Fruit fly (Drosophila melanogaster) whole organism, embryonic: ENCODE results near the gene CSN5.

Source experiments
- Bgb ChIP-seq: fragments of 200-800 bp; sonication (Bioruptor generic); IDR thresholded peaks from 2 replicates; pipeline ENCODE4 v1.3.6; 2022; ENCODE audit warnings: missing biosample characterization, missing genetic modification characterization; ENCODE audit not compliant: partially characterized antibody
- CG10366 ChIP-seq: fragments of 200-800 bp; sonication (Bioruptor generic); IDR thresholded peaks from 2 replicates; pipeline ENCODE4 v1.3.6; 2022; ENCODE audit warnings: missing biosample characterization, missing genetic modification characterization
- CG12299 ChIP-seq: fragments of 200-800 bp; sonication (Bioruptor generic); optimal IDR thresholded peaks from 2 replicates; lab custom pipeline; 2018; ENCODE audit warnings: missing biosample characterization, mild to moderate bottlenecking, missing genetic modification characterization
- CG12391 ChIP-seq: fragments of 200-800 bp; sonication (Bioruptor generic); optimal IDR thresholded peaks from 3 replicates; lab custom pipeline; 2018; ENCODE audit warnings: missing biosample characterization, mild to moderate bottlenecking, missing genetic modification characterization, moderate library complexity
- CG14860 ChIP-seq: fragments of 200-800 bp; sonication (Bioruptor generic); IDR thresholded peaks from 3 replicates; pipeline ENCODE4 v1.3.6; 2022; ENCODE audit warnings: missing biosample characterization, missing genetic modification characterization; ENCODE audit not compliant: partially characterized antibody
- CG17385 ChIP-seq: fragments of 200-800 bp; sonication (Bioruptor generic); optimal IDR thresholded peaks from 3 replicates; lab custom pipeline; 2018; ENCODE audit warnings: missing biosample characterization, mild to moderate bottlenecking, missing genetic modification characterization
- CG18262 ChIP-seq: fragments of 200-800 bp; optimal IDR thresholded peaks from 3 replicates; lab custom pipeline; 2019; ENCODE audit warnings: missing biosample characterization, mild to moderate bottlenecking, missing genetic modification characterization, moderate library complexity
- CG18476 ChIP-seq: fragments of 200-800 bp; sonication (Bioruptor generic); optimal IDR thresholded peaks from 2 replicates; lab custom pipeline; 2016; ENCODE audit warnings: missing biosample characterization, mild to moderate bottlenecking, missing genetic modification characterization
- CG2116 ChIP-seq: fragments of 200-800 bp; sonication (Bioruptor generic); optimal IDR thresholded peaks from 3 replicates; lab custom pipeline; 2018; ENCODE audit warnings: missing biosample characterization, mild to moderate bottlenecking, missing genetic modification characterization
- CG2129 ChIP-seq: fragments of 200-800 bp; sonication (Bioruptor generic); IDR thresholded peaks from 2 replicates; pipeline ENCODE4 v1.3.6; 2022; ENCODE audit warnings: missing biosample characterization, missing genetic modification characterization; ENCODE audit not compliant: partially characterized antibody
- CG4854 ChIP-seq: fragments of 200-800 bp; sonication (Bioruptor generic); optimal IDR thresholded peaks from 2 replicates; lab custom pipeline; 2016; ENCODE audit warnings: missing biosample characterization, missing genetic modification characterization, inconsistent platforms
- CG6272 ChIP-seq: fragments of 200-800 bp; sonication (Bioruptor generic); IDR thresholded peaks from 2 replicates; pipeline ENCODE4 v1.3.6; 2022; ENCODE audit warnings: missing biosample characterization, missing genetic modification characterization
- CG6791 ChIP-seq: fragments of 200-800 bp; sonication (Bioruptor generic); IDR thresholded peaks from 3 replicates; pipeline ENCODE4 v1.3.6; 2022; ENCODE audit warnings: missing biosample characterization, missing genetic modification characterization; ENCODE audit not compliant: partially characterized antibody
- CG6813 ChIP-seq: fragments of 200-800 bp; sonication (Bioruptor generic); optimal IDR thresholded peaks from 2 replicates; lab custom pipeline; 2017; ENCODE audit warnings: missing biosample characterization, missing genetic modification characterization, mild to moderate bottlenecking, moderate library complexity, missing genetic modification reagents
- CG7556 ChIP-seq: fragments of 200-800 bp; sonication (Bioruptor generic); optimal IDR thresholded peaks from 2 replicates; lab custom pipeline; 2017; ENCODE audit warnings: missing biosample characterization, mild to moderate bottlenecking, missing genetic modification characterization
- CG7963 ChIP-seq: fragments of 200-800 bp; sonication (Bioruptor generic); IDR thresholded peaks from 3 replicates; pipeline ENCODE4 v1.3.6; 2022; ENCODE audit warnings: missing biosample characterization, missing genetic modification characterization; ENCODE audit not compliant: partially characterized antibody
- Dll ChIP-seq: fragments of 200-800 bp; sonication (Bioruptor generic); IDR thresholded peaks from 4 replicates; pipeline ENCODE4 v1.3.6; 2022; ENCODE audit warnings: missing biosample characterization, missing genetic modification characterization; ENCODE audit not compliant: partially characterized antibody
- Dref ChIP-seq: fragments of 200-800 bp; sonication (Bioruptor generic); IDR thresholded peaks from 2 replicates; pipeline ENCODE4 v1.3.6; 2022; ENCODE audit warnings: missing biosample characterization, missing genetic modification characterization
- Ets97D ChIP-seq: fragments of 200-800 bp; sonication (Bioruptor generic); optimal IDR thresholded peaks from 3 replicates; lab custom pipeline; 2016; ENCODE audit warnings: missing biosample characterization, missing genetic modification characterization
- H2.0 ChIP-seq: fragments of 200-800 bp; sonication (Bioruptor generic); IDR thresholded peaks from 2 replicates; pipeline ENCODE4 v1.3.6; 2022; ENCODE audit warnings: missing biosample characterization, missing genetic modification characterization
- HLH3B ChIP-seq: fragments of 200-800 bp; sonication (Bioruptor generic); IDR thresholded peaks from 2 replicates; pipeline ENCODE4 v1.3.6; 2022; ENCODE audit warnings: missing biosample characterization, missing genetic modification characterization
- HLH4C ChIP-seq: fragments of 200-800 bp; sonication (Bioruptor generic); IDR thresholded peaks from 3 replicates; pipeline ENCODE4 v1.3.6; 2022; ENCODE audit warnings: missing biosample characterization, missing genetic modification characterization; ENCODE audit not compliant: partially characterized antibody
- Hey ChIP-seq: fragments of 200-800 bp; sonication (Bioruptor generic); optimal IDR thresholded peaks from 3 replicates; lab custom pipeline; 2018; ENCODE audit warnings: missing biosample characterization, mild to moderate bottlenecking, missing genetic modification characterization
- Lhr ChIP-seq: fragments of 200-800 bp; sonication (Bioruptor generic); optimal IDR thresholded peaks from 3 replicates; lab custom pipeline; 2017; ENCODE audit warnings: mild to moderate bottlenecking, missing biosample characterization, missing genetic modification reagents, missing genetic modification characterization
- Mad ChIP-seq: fragments of 200-800 bp; sonication (Bioruptor generic); optimal IDR thresholded peaks from 2 replicates; lab custom pipeline; 2016; ENCODE audit warnings: missing biosample characterization, missing genetic modification characterization
- NC2β ChIP-seq: fragments of 200-800 bp; sonication (Bioruptor generic); optimal IDR thresholded peaks from 2 replicates; lab custom pipeline; 2016; ENCODE audit warnings: missing biosample characterization, missing genetic modification characterization
- PHDP ChIP-seq: fragments of 200-800 bp; sonication (Bioruptor generic); optimal IDR thresholded peaks from 3 replicates; lab custom pipeline; 2018; ENCODE audit warnings: missing biosample characterization, mild to moderate bottlenecking, missing genetic modification characterization, moderate library complexity
- al ChIP-seq: fragments of 200-800 bp; sonication (Bioruptor generic); IDR thresholded peaks from 2 replicates; pipeline ENCODE4 v1.3.6; 2022; ENCODE audit warnings: missing biosample characterization, missing genetic modification characterization
- bcd ChIP-seq: fragments of 200-800 bp; sonication (Bioruptor generic); optimal IDR thresholded peaks from 2 replicates; lab custom pipeline; 2017; ENCODE audit warnings: missing biosample characterization, mild to moderate bottlenecking, missing genetic modification characterization
- chif ChIP-seq, 2 experiments: fragments of 200-800 bp; sonication (Bioruptor generic); optimal IDR thresholded peaks; 3 replicates each; lab custom pipeline; 2016; ENCODE audit warnings: missing biosample characterization in 2 of 2, missing genetic modification characterization in 2 of 2
- cwo ChIP-seq: fragments of 200-800 bp; sonication (Bioruptor generic); optimal IDR thresholded peaks from 3 replicates; lab custom pipeline; 2017; ENCODE audit warnings: missing biosample characterization, missing genetic modification characterization, mild to moderate bottlenecking, moderate library complexity, missing genetic modification reagents
- dmrt99B ChIP-seq: fragments of 200-800 bp; sonication (Bioruptor generic); optimal IDR thresholded peaks from 2 replicates; lab custom pipeline; 2018; ENCODE audit warnings: missing biosample characterization, mild to moderate bottlenecking, missing genetic modification characterization, moderate library complexity
- fd3F ChIP-seq: fragments of 200-800 bp; sonication (Bioruptor generic); optimal IDR thresholded peaks from 2 replicates; lab custom pipeline; 2018; ENCODE audit warnings: missing biosample characterization, mild to moderate bottlenecking, missing genetic modification characterization, moderate library complexity
- gt ChIP-seq: fragments of 200-800 bp; sonication (Bioruptor generic); IDR thresholded peaks from 2 replicates; pipeline ENCODE4 v1.3.6; 2022; ENCODE audit warnings: missing biosample characterization, missing genetic modification characterization
- lab ChIP-seq: fragments of 200-800 bp; sonication (Bioruptor generic); optimal IDR thresholded peaks from 3 replicates; lab custom pipeline; 2017; ENCODE audit warnings: missing biosample characterization, missing genetic modification characterization, mild to moderate bottlenecking, moderate library complexity, missing genetic modification reagents
- lola ChIP-seq, 3 experiments: fragments of >200 bp in 2 of 3; fragments of 200-800 bp in 1 of 3; sonication (Bioruptor generic) in 1 of 3; optimal IDR thresholded peaks; 2 replicates each; lab custom pipeline; 2017 to 2019; ENCODE audit warnings: missing biosample characterization in 3 of 3, missing genetic modification characterization in 3 of 3, mild to moderate bottlenecking in 1 of 3, moderate library complexity in 1 of 3
- nmo ChIP-seq: fragments of 200-800 bp; sonication (Bioruptor generic); optimal IDR thresholded peaks from 2 replicates; lab custom pipeline; 2018; ENCODE audit warnings: missing biosample characterization, mild to moderate bottlenecking, missing genetic modification characterization, moderate library complexity
- rib ChIP-seq: fragments of 200-800 bp; sonication (Bioruptor generic); IDR thresholded peaks from 2 replicates; pipeline ENCODE4 v1.3.6; 2022; ENCODE audit warnings: missing biosample characterization, missing genetic modification characterization
- row ChIP-seq: fragments of 200-800 bp; sonication (Bioruptor generic); IDR thresholded peaks from 3 replicates; pipeline ENCODE4 v1.3.6; 2022; ENCODE audit warnings: missing biosample characterization, missing genetic modification characterization
- schlank ChIP-seq: fragments of 200-800 bp; sonication (Bioruptor generic); optimal IDR thresholded peaks from 2 replicates; lab custom pipeline; 2018; ENCODE audit warnings: missing biosample characterization, mild to moderate bottlenecking, missing genetic modification characterization
- scrt ChIP-seq: fragments of 200-800 bp; sonication (Bioruptor generic); optimal IDR thresholded peaks from 2 replicates; lab custom pipeline; 2018; ENCODE audit warnings: missing biosample characterization, mild to moderate bottlenecking, missing genetic modification characterization, moderate library complexity
- slbo ChIP-seq: fragments of 200-800 bp; sonication (Bioruptor generic); IDR thresholded peaks from 2 replicates; pipeline ENCODE4 v1.3.6; 2022; ENCODE audit warnings: missing biosample characterization, missing genetic modification characterization
- ssp ChIP-seq: fragments of 200-800 bp; sonication (Bioruptor generic); IDR thresholded peaks from 2 replicates; pipeline ENCODE4 v1.3.6; 2022; ENCODE audit warnings: missing biosample characterization, missing genetic modification characterization
- tap ChIP-seq: fragments of 200-800 bp; optimal IDR thresholded peaks from 3 replicates; lab custom pipeline; 2019; ENCODE audit warnings: missing biosample characterization, mild to moderate bottlenecking, missing genetic modification characterization, moderate library complexity
- tio ChIP-seq: fragments of 200-800 bp; sonication (Bioruptor generic); optimal IDR thresholded peaks from 2 replicates; lab custom pipeline; 2017; ENCODE audit warnings: missing biosample characterization, missing genetic modification characterization, inconsistent platforms
- tna ChIP-seq: fragments of 200-800 bp; sonication (Bioruptor generic); IDR thresholded peaks from 2 replicates; pipeline ENCODE4 v1.3.6; 2022; ENCODE audit warnings: missing biosample characterization, missing genetic modification characterization; ENCODE audit not compliant: partially characterized antibody
- vvl ChIP-seq: fragments of 200-800 bp; sonication (Bioruptor generic); IDR thresholded peaks from 2 replicates; pipeline ENCODE4 v1.3.6; 2022; ENCODE audit warnings: missing biosample characterization, missing genetic modification characterization
- zfh1 ChIP-seq: fragments of 200-800 bp; sonication (Bioruptor generic); IDR thresholded peaks from 3 replicates; pipeline ENCODE4 v1.3.6; 2022; ENCODE audit warnings: missing biosample characterization, missing genetic modification characterization

The CSN5 gene

dm6 chr3R:16441367-16441923, 28.5 kb upstream of the CSN5 start, which contains the start of gene ema (continued):
- TF ChIP-seq Hey (tag; lab: Kevin White, UChicago) (no peak), scrt (GFP tag; lab: Kevin White, UChicago) (peak; percentile 89), chif (GFP tag; optimal IDR thresholded peaks at IDR 0.05; lab: Kevin White, UChicago) (peak in 1 of 2 experiments; percentile 18), Dll (GFP tag; lab: Robert Waterston, UW) (peak; percentile 46; the same call in 2 of the 4 replicates), CG4854 (no peak), al (GFP tag; lab: Robert Waterston, UW) (no peak), CG6813 (GFP tag; lab: Kevin White, UChicago) (no peak), CG12391 (tag; lab: Kevin White, UChicago) (peak; percentile 41), CG10366 (GFP tag; lab: Robert Waterston, UW) (no peak), dmrt99B (no peak), CG6791 (0 out of 3 replicates have a peak, but pooled peaks have one; percentile 7), Mad (no peak), CG7556 (GFP tag; lab: Kevin White, UChicago) (no peak), Lhr (GFP tag; lab: Kevin White, UChicago) (no peak), vvl (GFP tag; lab: Robert Waterston, UW) (0 out of 2 replicates have a peak, but pooled peaks have one; percentile 40), nmo (GFP tag; lab: Kevin White, UChicago) (peak; percentile 28), NC2β (GFP tag; lab: Kevin White, UChicago) (peak; percentile 16), Dref (GFP tag; lab: Robert Waterston, UW) (peak; percentile 81), row (peak; percentile 90), HLH4C (GFP tag; lab: Robert Waterston, UW) (peak; percentile 51; the same call in 1 of the 3 replicates), lab (no peak), CG14860 (no peak), CG2129 (GFP tag; lab: Robert Waterston, UW) (0 out of 2 replicates have a peak, but pooled peaks have one; percentile 10), gt (no peak), PHDP (peak; percentile 8), tio (GFP tag; lab: Kevin White, UChicago) (no peak), CG6272 (GFP tag; lab: Robert Waterston, UW) (0 out of 2 replicates have a peak, but pooled peaks have one; percentile 9), slbo (GFP tag; lab: Robert Waterston, UW) (peak; percentile 56), schlank (tag; lab: Kevin White, UChicago) (no peak), fd3F (GFP tag; lab: Kevin White, UChicago) (no peak), ssp (GFP tag; lab: Robert Waterston, UW) (no peak), rib (0 out of 2 replicates have a peak, but pooled peaks have one; percentile 22), CG12299 (no peak), Ets97D (GFP tag; lab: Kevin White, UChicago) (peak; percentile 38), cwo (GFP tag; lab: Kevin White, UChicago) (no peak), CG18476 (GFP tag; lab: Kevin White, UChicago) (no peak), zfh1 (GFP tag; lab: Robert Waterston, UW) (no peak), CG7963 (no peak), CG2116 (GFP tag; lab: Kevin White, UChicago) (peak; percentile 61), CG17385 (GFP tag; lab: Kevin White, UChicago) (peak; percentile 97), Bgb (peak; percentile 24; the same call in 1 of the 2 replicates), bcd (GFP tag; lab: Kevin White, UChicago) (no peak), lola (GFP tag; optimal IDR thresholded peaks at IDR 0.05; lab: Kevin White, UChicago) (no peak), H2.0 (GFP tag; lab: Robert Waterston, UW) (no peak), tap (tag; lab: Kevin White, UChicago) (no peak), CG18262 (peak; percentile 17), tna (no peak; the same call in 1 of the 2 replicates), HLH3B (GFP tag; lab: Robert Waterston, UW) (no peak)
